Worm (Caenorhabditis elegans) whole organism, mixed stage, embryonic: ENCODE results near the gene srj-24.

Source experiments
- blmp-1 ChIP-seq: fragments of 150-350 bp; optimal IDR thresholded peaks from 2 replicates; lab custom pipeline; 2014; ENCODE audit warnings: missing biosample characterization, missing genetic modification characterization
- lin-13 ChIP-seq: fragments of 150-350 bp; optimal IDR thresholded peaks from 2 replicates; lab custom pipeline; 2014; ENCODE audit warnings: missing biosample characterization, missing genetic modification characterization
- mab-5 ChIP-seq: fragments of 150-350 bp; optimal IDR thresholded peaks from 2 replicates; lab custom pipeline; 2014; ENCODE audit warnings: missing biosample characterization, missing genetic modification characterization
- nhr-12 ChIP-seq: fragments of 150-350 bp; optimal IDR thresholded peaks from 2 replicates; lab custom pipeline; 2014; ENCODE audit warnings: missing biosample characterization, missing genetic modification characterization
- nhr-28 ChIP-seq: fragments of 150-350 bp; optimal IDR thresholded peaks from 2 replicates; lab custom pipeline; 2014; ENCODE audit warnings: missing biosample characterization, missing genetic modification characterization
- unc-39 ChIP-seq: fragments of 150-350 bp; optimal IDR thresholded peaks from 2 replicates; lab custom pipeline; 2014; ENCODE audit warnings: missing biosample characterization, missing genetic modification characterization
- unc-62 ChIP-seq: fragments of 150-350 bp; optimal IDR thresholded peaks from 2 replicates; lab custom pipeline; 2014; ENCODE audit warnings: missing biosample characterization, missing genetic modification reagents, missing genetic modification characterization

DNA sequence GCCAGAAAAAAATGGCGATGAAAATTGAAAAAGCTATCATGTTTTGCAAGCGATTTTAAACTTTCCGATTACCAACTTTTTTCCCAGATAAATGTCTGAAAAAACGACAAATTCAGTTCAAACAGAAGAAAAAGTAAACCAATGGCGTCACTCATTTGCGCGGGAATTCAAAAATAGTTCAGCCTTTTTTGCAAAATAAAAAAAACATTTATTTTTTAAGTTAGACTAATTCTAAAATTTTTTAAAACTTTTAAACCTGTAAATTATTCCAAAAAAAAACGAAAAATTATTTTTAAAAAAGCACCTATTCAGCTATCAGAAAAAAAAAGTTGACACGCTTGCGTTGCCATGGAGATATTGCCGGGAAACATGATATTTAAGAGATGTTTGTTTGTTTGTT is 25.8 kb downstream of the srj-24 start, which contains the start of gene cyp-33C11:
- TF ChIP-seq blmp-1 (no peak), unc-39 (tag; lab: Kevin White, UChicago) (no peak), mab-5 (tag; lab: Kevin White, UChicago) (no peak), unc-62 (GFP tag; lab: Kevin White, UChicago) (no peak), lin-13 (tag; lab: Kevin White, UChicago) (no peak), nhr-12 (tag; lab: Kevin White, UChicago) (no peak), nhr-28 (tag; lab: Kevin White, UChicago) (no peak)
